Worm (Caenorhabditis elegans) whole organism, young adult: ENCODE measurements around the gene B0334.5.
A peak's percentile ranks its signal among the peaks of the same experiment; 100 is the strongest.

ENCODE experiments used
- B0019.2 ChIP-seq: fragments of 200-800 bp; sonication (Bioruptor generic); conservative IDR thresholded peaks from 2 replicates; pipeline ENCODE4 v1.3.6; 2022; ENCODE audit warnings: missing genetic modification reagents, missing genetic modification characterization, missing compliant biosample characterization
- B0336.3 ChIP-seq: fragments of 200-800 bp; sonication (Bioruptor generic); IDR thresholded peaks from 2 replicates; pipeline ENCODE4 v1.3.6; 2022; ENCODE audit warnings: missing genetic modification characterization, missing compliant biosample characterization
- F49E8.2 ChIP-seq: sonication (generic microtip); optimal IDR thresholded peaks from 3 replicates; lab custom pipeline; 2017; ENCODE audit warnings: missing genetic modification characterization, mild to moderate bottlenecking, missing compliant biosample characterization, antibody characterized with exemption, moderate library complexity; ENCODE audit not compliant: insufficient read depth
- K11D2.4 ChIP-seq: fragments of 200-800 bp; sonication (Bioruptor generic); IDR thresholded peaks from 2 replicates; pipeline ENCODE4 v1.3.6; 2022; ENCODE audit warnings: missing genetic modification reagents, missing genetic modification characterization, missing compliant biosample characterization
- K12H6.12 ChIP-seq: fragments of 200-800 bp; sonication (Bioruptor generic); optimal IDR thresholded peaks from 2 replicates; lab custom pipeline; 2018; ENCODE audit warnings: mild to moderate bottlenecking, missing genetic modification characterization, missing compliant biosample characterization
- atf-7 ChIP-seq: sonication (generic microtip); optimal IDR thresholded peaks from 2 replicates; lab custom pipeline; 2017; ENCODE audit warnings: mild to moderate bottlenecking, missing genetic modification characterization, missing compliant biosample characterization
- attf-5 ChIP-seq: fragments of 200-800 bp; sonication (Bioruptor generic); optimal IDR thresholded peaks from 2 replicates; lab custom pipeline; 2018; ENCODE audit warnings: mild to moderate bottlenecking, missing genetic modification characterization, missing compliant biosample characterization
- ccch-3 ChIP-seq: fragments of 200-800 bp; sonication (Bioruptor generic); optimal IDR thresholded peaks from 2 replicates; lab custom pipeline; 2018; ENCODE audit warnings: mild to moderate bottlenecking, missing genetic modification characterization, missing compliant biosample characterization
- cebp-1 ChIP-seq, 2 experiments: fragments of 200-800 bp in 1 of 2; sonication (Bioruptor generic) in 1 of 2; sonication (generic microtip) in 1 of 2; IDR thresholded peaks in 1 of 2; optimal IDR thresholded peaks in 1 of 2; 2 replicates each; pipeline versions ENCODE4 v1.3.6 to Lab custom; 2017 to 2022; ENCODE audit warnings: missing compliant biosample characterization in 2 of 2, missing genetic modification characterization in 2 of 2, mild to moderate bottlenecking in 1 of 2, missing genetic modification reagents in 1 of 2, moderate library complexity in 1 of 2
- cebp-2 ChIP-seq: fragments of 200-800 bp; sonication (Bioruptor generic); IDR thresholded peaks from 2 replicates; pipeline ENCODE4 v1.3.6; 2022; ENCODE audit warnings: missing genetic modification characterization, missing compliant biosample characterization
- ceh-79 ChIP-seq: sonication (generic microtip); optimal IDR thresholded peaks from 2 replicates; lab custom pipeline; 2017; ENCODE audit warnings: mild to moderate bottlenecking, missing genetic modification characterization, missing compliant biosample characterization
- chd-7 ChIP-seq: sonication (generic microtip); optimal IDR thresholded peaks from 2 replicates; lab custom pipeline; 2016; ENCODE audit warnings: mild to moderate bottlenecking, missing genetic modification characterization, moderate library complexity, missing compliant biosample characterization
- dox-1 ChIP-seq: fragments of 200-800 bp; sonication (Bioruptor generic); IDR thresholded peaks from 2 replicates; pipeline ENCODE4 v1.3.6; 2022; ENCODE audit warnings: missing genetic modification reagents, missing genetic modification characterization, missing compliant biosample characterization
- dpff-1 ChIP-seq: sonication (generic microtip); optimal IDR thresholded peaks from 2 replicates; lab custom pipeline; 2017; ENCODE audit warnings: mild to moderate bottlenecking, missing genetic modification characterization, missing compliant biosample characterization
- efl-1 ChIP-seq: fragments of 150-350 bp; optimal IDR thresholded peaks from 2 replicates; lab custom pipeline; 2014; ENCODE audit warnings: missing biosample characterization, missing genetic modification reagents, missing genetic modification characterization
- egl-44 ChIP-seq: fragments of 200-800 bp; sonication (Bioruptor generic); IDR thresholded peaks from 2 replicates; pipeline ENCODE4 v1.3.6; 2022; ENCODE audit warnings: missing genetic modification reagents, missing genetic modification characterization, missing compliant biosample characterization
- egrh-3 ChIP-seq: fragments of 200-800 bp; sonication (Bioruptor generic); IDR thresholded peaks from 2 replicates; pipeline ENCODE4 v1.3.6; 2022; ENCODE audit warnings: missing genetic modification reagents, missing genetic modification characterization, missing compliant biosample characterization
- fkh-3 ChIP-seq: sonication (generic microtip); optimal IDR thresholded peaks from 2 replicates; lab custom pipeline; 2016; ENCODE audit warnings: mild to moderate bottlenecking, missing genetic modification characterization, missing compliant biosample characterization
- hmg-1.2 ChIP-seq: fragments of 200-800 bp; sonication (Bioruptor generic); IDR thresholded peaks from 2 replicates; pipeline ENCODE4 v1.3.6; 2022; ENCODE audit warnings: missing genetic modification reagents, missing genetic modification characterization, missing compliant biosample characterization
- hsf-1 ChIP-seq: fragments of 200-800 bp; sonication (Bioruptor generic); IDR thresholded peaks from 2 replicates; pipeline ENCODE4 v1.3.6; 2022; ENCODE audit warnings: missing genetic modification reagents, missing genetic modification characterization, missing compliant biosample characterization
- lin-26 ChIP-seq: fragments of 200-800 bp; sonication (Bioruptor generic); IDR thresholded peaks from 2 replicates; pipeline ENCODE4 v1.3.6; 2022; ENCODE audit warnings: missing genetic modification reagents, missing genetic modification characterization, missing compliant biosample characterization
- lin-40 ChIP-seq: sonication (generic microtip); optimal IDR thresholded peaks from 2 replicates; lab custom pipeline; 2016; ENCODE audit warnings: missing genetic modification characterization, mild to moderate bottlenecking, missing compliant biosample characterization, missing genotype, missing genetic modification reagents
- lin-54 ChIP-seq: fragments of 200-800 bp; sonication (Bioruptor generic); optimal IDR thresholded peaks from 2 replicates; lab custom pipeline; 2018; ENCODE audit warnings: mild to moderate bottlenecking, missing genetic modification characterization, missing compliant biosample characterization
- lir-1 ChIP-seq: fragments of 200-800 bp; sonication (Bioruptor generic); conservative IDR thresholded peaks from 2 replicates; pipeline ENCODE4 v1.3.6; 2022; ENCODE audit warnings: missing genetic modification reagents, missing genetic modification characterization, missing compliant biosample characterization
- lsl-1 ChIP-seq: fragments of 200-800 bp; sonication (Bioruptor generic); optimal IDR thresholded peaks from 2 replicates; lab custom pipeline; 2018; ENCODE audit warnings: mild to moderate bottlenecking, missing genetic modification characterization, moderate library complexity, missing compliant biosample characterization
- madf-3 ChIP-seq: fragments of 200-800 bp; sonication (Bioruptor generic); IDR thresholded peaks from 2 replicates; pipeline ENCODE4 v1.3.6; 2022; ENCODE audit warnings: missing genetic modification reagents, missing genetic modification characterization, missing compliant biosample characterization
- mcd-1 ChIP-seq: fragments of 200-800 bp; sonication (Bioruptor generic); IDR thresholded peaks from 2 replicates; pipeline ENCODE4 v1.3.6; 2022; ENCODE audit warnings: missing genetic modification reagents, missing genetic modification characterization, missing compliant biosample characterization
- mxl-1 ChIP-seq: sonication (generic microtip); optimal IDR thresholded peaks from 2 replicates; lab custom pipeline; 2016; ENCODE audit warnings: missing genetic modification characterization, missing compliant biosample characterization
- nfyb-1 ChIP-seq: fragments of 200-800 bp; sonication (Bioruptor generic); IDR thresholded peaks from 2 replicates; pipeline ENCODE4 v1.3.6; 2022; ENCODE audit warnings: missing genetic modification reagents, missing genetic modification characterization, missing compliant biosample characterization
- nhr-80 ChIP-seq: sonication (generic microtip); optimal IDR thresholded peaks from 2 replicates; lab custom pipeline; 2016; ENCODE audit warnings: missing genetic modification characterization, missing compliant biosample characterization
- nhr-90 ChIP-seq: sonication (generic microtip); optimal IDR thresholded peaks from 2 replicates; lab custom pipeline; 2016; ENCODE audit warnings: missing genotype, mild to moderate bottlenecking, missing genetic modification characterization, missing compliant biosample characterization
- pbrm-1 ChIP-seq: fragments of 200-800 bp; sonication (Bioruptor generic); IDR thresholded peaks from 2 replicates; pipeline ENCODE4 v1.3.6; 2022; ENCODE audit warnings: missing genetic modification reagents, missing genetic modification characterization, missing compliant biosample characterization
- rec-8 ChIP-seq, 2 experiments: sonication (generic microtip); optimal IDR thresholded peaks; 2 replicates each; lab custom pipeline; 2016; ENCODE audit warnings: mild to moderate bottlenecking in 2 of 2, missing genetic modification characterization in 2 of 2, missing genetic modification reagents in 2 of 2, missing genotype in 2 of 2, missing biosample characterization in 1 of 2, missing compliant biosample characterization in 1 of 2, moderate library complexity in 1 of 2
- rpc-1 ChIP-seq, 2 experiments: fragments of 150-350 bp in 1 of 2; sonication (generic microtip) in 1 of 2; optimal IDR thresholded peaks; 2 replicates each; lab custom pipeline; 2014 to 2018; ENCODE audit warnings: missing biosample characterization in 1 of 2, missing genetic modification characterization in 1 of 2, missing genetic modification reagents in 1 of 2, missing genotype in 1 of 2
- snpc-4 ChIP-seq, 5 experiments: fragments of 150-350 bp in 1 of 5; sonication (generic microtip) in 4 of 5; optimal IDR thresholded peaks; 2 replicates each; lab custom pipeline; 2014 to 2018; ENCODE audit warnings: missing genetic modification characterization in 5 of 5, missing biosample characterization in 3 of 5, antibody characterized with exemption in 2 of 5, mild to moderate bottlenecking in 2 of 5, missing compliant biosample characterization in 2 of 5, missing genotype in 2 of 5, moderate library complexity in 2 of 5, missing genetic modification reagents in 1 of 5
- tbp1 ChIP-seq: fragments of 200-800 bp; sonication (Bioruptor generic); optimal IDR thresholded peaks from 2 replicates; lab custom pipeline; 2018; ENCODE audit warnings: mild to moderate bottlenecking, missing genetic modification characterization, missing compliant biosample characterization
- tlf-1 ChIP-seq: fragments of 200-800 bp; sonication (Bioruptor generic); optimal IDR thresholded peaks from 2 replicates; lab custom pipeline; 2018; ENCODE audit warnings: mild to moderate bottlenecking, missing genetic modification characterization, missing compliant biosample characterization
- zfh-2 ChIP-seq: fragments of 200-800 bp; sonication (Bioruptor generic); conservative IDR thresholded peaks from 2 replicates; pipeline ENCODE4 v1.3.6; 2022; ENCODE audit warnings: missing genetic modification reagents, missing genetic modification characterization, missing compliant biosample characterization
- ztf-18 ChIP-seq: sonication (generic microtip); optimal IDR thresholded peaks from 2 replicates; lab custom pipeline; 2016; ENCODE audit warnings: missing genotype, mild to moderate bottlenecking, missing genetic modification characterization, missing compliant biosample characterization
- ztf-25 ChIP-seq: fragments of 200-800 bp; sonication (Bioruptor generic); IDR thresholded peaks from 2 replicates; pipeline ENCODE4 v1.3.6; 2022; ENCODE audit warnings: missing genetic modification reagents, missing genetic modification characterization, missing compliant biosample characterization
- ztf-28 ChIP-seq: fragments of 200-800 bp; sonication (Bioruptor generic); IDR thresholded peaks from 2 replicates; pipeline ENCODE4 v1.3.6; 2022; ENCODE audit warnings: missing genetic modification reagents, missing genetic modification characterization, missing compliant biosample characterization
- ztf-6 ChIP-seq: fragments of 200-800 bp; sonication (Bioruptor generic); IDR thresholded peaks from 2 replicates; pipeline ENCODE4 v1.3.6; 2022; ENCODE audit warnings: missing genetic modification reagents, missing genetic modification characterization, missing compliant biosample characterization

The B0334.5 gene

ce11 chrII:11455715-11456114 is 41.8 kb upstream of the B0334.5 start (continued):
- TF ChIP-seq ztf-6 (GFP tag; lab: Robert Waterston, UW) = no peak
- TF ChIP-seq ztf-25 (GFP tag; lab: Robert Waterston, UW) = no peak
- peak; percentile 43; the same call in 1 of the 2 replicates for TF ChIP-seq egl-44 (GFP tag; lab: Robert Waterston, UW)
- TF ChIP-seq lsl-1 (GFP tag; lab: Kevin White, UChicago) = no peak
- TF ChIP-seq tbp1 = peak; percentile 0
- no peak for TF ChIP-seq ztf-28 (GFP tag; lab: Robert Waterston, UW)
- peak; percentile 2 for TF ChIP-seq tlf-1 (GFP tag; lab: Kevin White, UChicago)
- peak; percentile 69; the same call in 1 of the 2 replicates for TF ChIP-seq madf-3
- no peak for TF ChIP-seq lir-1
- peak; percentile 42 for TF ChIP-seq F49E8.2 (tag; lab: Kevin White, UChicago)
- peak; percentile 70; the same call in 1 of the 2 replicates for TF ChIP-seq hsf-1 (GFP tag; lab: Robert Waterston, UW)

ce11 chrII:11459883-11460282 is 37.6 kb upstream of the B0334.5 start:
- TF ChIP-seq fkh-3 (tag; lab: Kevin White, UChicago) (no peak), rec-8 (tag; optimal IDR thresholded peaks at IDR 0.05; lab: Kevin White, UChicago) (no peak), dpff-1 (tag; lab: Kevin White, UChicago) (no peak), egrh-3 (GFP tag; lab: Robert Waterston, UW) (no peak), K11D2.4 (no peak), ceh-79 (tag; lab: Kevin White, UChicago) (no peak), nhr-80 (tag; lab: Kevin White, UChicago) (peak; percentile 55)

ce11 chrII:11463899-11464298 is 33.6 kb upstream of the B0334.5 start:
- TF ChIP-seq nhr-90 (no peak), cebp-2 (no peak), nhr-80 (tag; lab: Kevin White, UChicago) (no peak)
- TF ChIP-seq, all 124 proteins: peak for 0

- TF ChIP-seq B0336.3 (peak; percentile 52; the same call in 1 of the 2 replicates), lin-54 (GFP tag; lab: Kevin White, UChicago) (peak; percentile 2), snpc-4 (GFP tag; optimal IDR thresholded peaks at IDR 0.05; lab: Kevin White, UChicago) (no peak), snpc-4 (tag; optimal IDR thresholded peaks at IDR 0.05; lab: Kevin White, UChicago) (peak in 3 of 4 experiments; percentile 18 to 39 (median 38)), efl-1 (GFP tag; lab: Kevin White, UChicago) (no peak), ztf-18 (tag; lab: Kevin White, UChicago) (peak; percentile 74), ccch-3 (GFP tag; lab: Kevin White, UChicago) (no peak), nhr-80 (tag; lab: Kevin White, UChicago) (peak; percentile 96), dox-1 (GFP tag; lab: Robert Waterston, UW) (peak; percentile 86), pbrm-1 (GFP tag; lab: Robert Waterston, UW) (0 out of 2 replicates have a peak, but pooled peaks have one; percentile 33), nfyb-1 (GFP tag; lab: Robert Waterston, UW) (peak; percentile 71), mxl-1 (tag; lab: Kevin White, UChicago) (no peak), hmg-1.2 (GFP tag; lab: Robert Waterston, UW) (peak; percentile 66; the same call in 1 of the 2 replicates), tbp1 (peak; percentile 31), rpc-1 (optimal IDR thresholded peaks at IDR 0.05; lab: Kevin White, UChicago) (no peak), rpc-1 (tag; optimal IDR thresholded peaks at IDR 0.05; lab: Kevin White, UChicago) (no peak), attf-5 (GFP tag; lab: Kevin White, UChicago) (peak; percentile 80), lin-26 (GFP tag; lab: Robert Waterston, UW) (0 out of 2 replicates have a peak, but pooled peaks have one; percentile 36), B0019.2 (no peak), zfh-2 (GFP tag; lab: Robert Waterston, UW) (peak; percentile 86), mcd-1 (GFP tag; lab: Robert Waterston, UW) (0 out of 2 replicates have a peak, but pooled peaks have one; percentile 48), cebp-1 (GFP tag; IDR thresholded peaks at IDR 0.05; lab: Robert Waterston, UW) (no peak), cebp-1 (tag; optimal IDR thresholded peaks at IDR 0.05; lab: Kevin White, UChicago) (peak; percentile 59), K12H6.12 (tag; lab: Kevin White, UChicago) (peak; percentile 4), atf-7 (tag; lab: Kevin White, UChicago) (peak; percentile 41), chd-7 (peak; percentile 30), lin-40 (tag; lab: Kevin White, UChicago) (peak; percentile 34)
Measured at ce11 chrII:11464427-11464944, 33.0 kb upstream of the B0334.5 start, which contains the start of the genes aars-1 and rga-1. Gene aars-1 (minus strand): TSS chrII:11464497. Gene rga-1 (plus strand): TSS chrII:11464894.
